Fruit fly (Drosophila melanogaster) whole organism, embryonic: ENCODE results near the gene CG16710.

ENCODE experiments used
- Asciz ChIP-seq: fragments of 200-800 bp; sonication (Bioruptor generic); optimal IDR thresholded peaks from 2 replicates; lab custom pipeline; 2017; ENCODE audit warnings: missing biosample characterization, mild to moderate bottlenecking, missing genetic modification characterization, missing genetic modification reagents
- BEAF-32 ChIP-seq: fragments of 200-800 bp; sonication (Bioruptor generic); optimal IDR thresholded peaks from 3 replicates; lab custom pipeline; 2017; ENCODE audit warnings: missing biosample characterization, missing genetic modification characterization, mild to moderate bottlenecking, moderate library complexity, missing genetic modification reagents
- CG10366 ChIP-seq: fragments of 200-800 bp; sonication (Bioruptor generic); IDR thresholded peaks from 2 replicates; pipeline ENCODE4 v1.3.6; 2022; ENCODE audit warnings: missing biosample characterization, missing genetic modification characterization
- CG10959 ChIP-seq: fragments of 200-800 bp; sonication (Bioruptor generic); IDR thresholded peaks from 2 replicates; pipeline ENCODE4 v1.3.6; 2022; ENCODE audit warnings: missing biosample characterization, missing genetic modification characterization
- CG13424 ChIP-seq: fragments of 200-800 bp; sonication (Bioruptor generic); optimal IDR thresholded peaks from 2 replicates; lab custom pipeline; 2019; ENCODE audit warnings: missing biosample characterization, mild to moderate bottlenecking, missing genetic modification characterization, moderate library complexity
- CG13775 ChIP-seq: fragments of 200-800 bp; sonication (Bioruptor generic); optimal IDR thresholded peaks from 3 replicates; lab custom pipeline; 2017; ENCODE audit warnings: missing biosample characterization, mild to moderate bottlenecking, missing genetic modification characterization
- CG16815 ChIP-seq: fragments of 200-800 bp; sonication (Bioruptor generic); optimal IDR thresholded peaks from 3 replicates; lab custom pipeline; 2017; ENCODE audit warnings: missing biosample characterization, mild to moderate bottlenecking, missing genetic modification characterization
- CG2875 ChIP-seq: fragments of 200-800 bp; sonication (Bioruptor generic); optimal IDR thresholded peaks from 2 replicates; lab custom pipeline; 2017; ENCODE audit warnings: missing biosample characterization, mild to moderate bottlenecking, missing genetic modification characterization, missing genetic modification reagents
- CG34422 ChIP-seq: fragments of 200-800 bp; sonication (Bioruptor generic); IDR thresholded peaks from 3 replicates; pipeline ENCODE4 v1.3.6; 2022; ENCODE audit warnings: missing biosample characterization, missing genetic modification characterization
- CG3838 ChIP-seq: fragments of 200-800 bp; sonication (Bioruptor generic); optimal IDR thresholded peaks from 3 replicates; lab custom pipeline; 2016; ENCODE audit warnings: missing biosample characterization, missing genetic modification characterization
- CG4707 ChIP-seq: fragments of 200-800 bp; sonication (Bioruptor generic); optimal IDR thresholded peaks from 2 replicates; lab custom pipeline; 2018; ENCODE audit warnings: missing biosample characterization, mild to moderate bottlenecking, missing genetic modification characterization, moderate library complexity
- CG6254 ChIP-seq: fragments of 200-800 bp; sonication (Bioruptor generic); optimal IDR thresholded peaks from 3 replicates; lab custom pipeline; 2017; ENCODE audit warnings: mild to moderate bottlenecking, missing biosample characterization, missing genetic modification reagents, missing genetic modification characterization
- CG6854 ChIP-seq: fragments of 200-800 bp; sonication (Bioruptor generic); optimal IDR thresholded peaks from 3 replicates; lab custom pipeline; 2017; ENCODE audit warnings: missing biosample characterization, mild to moderate bottlenecking, missing genetic modification characterization
- CG7271 ChIP-seq: fragments of 200-800 bp; sonication (Bioruptor generic); optimal IDR thresholded peaks from 2 replicates; lab custom pipeline; 2018; ENCODE audit warnings: missing biosample characterization, mild to moderate bottlenecking, missing genetic modification characterization, moderate library complexity
- CG7745 ChIP-seq: fragments of 200-800 bp; sonication (Bioruptor generic); optimal IDR thresholded peaks from 2 replicates; lab custom pipeline; 2018; ENCODE audit warnings: missing biosample characterization, mild to moderate bottlenecking, missing genetic modification characterization, moderate library complexity
- CG7987 ChIP-seq: fragments of 200-800 bp; sonication (Bioruptor generic); optimal IDR thresholded peaks from 2 replicates; lab custom pipeline; 2018; ENCODE audit warnings: missing biosample characterization, mild to moderate bottlenecking, missing genetic modification characterization, moderate library complexity
- Dbx ChIP-seq: fragments of 200-800 bp; sonication (Bioruptor generic); IDR thresholded peaks from 3 replicates; pipeline ENCODE4 v1.3.6; 2022; ENCODE audit warnings: missing biosample characterization, missing genetic modification characterization
- Deaf1 ChIP-seq: fragments of 200-800 bp; optimal IDR thresholded peaks from 3 replicates; lab custom pipeline; 2019; ENCODE audit warnings: missing biosample characterization, mild to moderate bottlenecking, missing genetic modification characterization, moderate library complexity
- Fer3 ChIP-seq: fragments of 200-800 bp; sonication (Bioruptor generic); optimal IDR thresholded peaks from 2 replicates; lab custom pipeline; 2018; ENCODE audit warnings: missing biosample characterization, mild to moderate bottlenecking, missing genetic modification characterization, moderate library complexity
- Gug ChIP-seq: fragments of 200-800 bp; sonication (Bioruptor generic); IDR thresholded peaks from 4 replicates; pipeline ENCODE4 v1.3.6; 2022; ENCODE audit warnings: missing biosample characterization, missing genetic modification characterization
- Hand ChIP-seq: fragments of 200-800 bp; sonication (Bioruptor generic); optimal IDR thresholded peaks from 2 replicates; lab custom pipeline; 2017; ENCODE audit warnings: mild to moderate bottlenecking, missing biosample characterization, missing genetic modification reagents, missing genetic modification characterization
- Lpt ChIP-seq: fragments of >200 bp; optimal IDR thresholded peaks from 2 replicates; lab custom pipeline; 2018; ENCODE audit warnings: missing biosample characterization, missing genetic modification characterization
- MBD-R2 ChIP-seq: fragments of 200-800 bp; sonication (Bioruptor generic); IDR thresholded peaks from 2 replicates; pipeline ENCODE4 v1.3.6; 2022; ENCODE audit warnings: missing biosample characterization, missing genetic modification characterization
- MTF-1 ChIP-seq: fragments of 200-800 bp; sonication (Bioruptor generic); optimal IDR thresholded peaks from 2 replicates; lab custom pipeline; 2018; ENCODE audit warnings: missing biosample characterization, mild to moderate bottlenecking, missing genetic modification characterization, borderline replicate concordance
- Myb ChIP-seq: fragments of 200-800 bp; sonication (Bioruptor generic); optimal IDR thresholded peaks from 2 replicates; lab custom pipeline; 2016; ENCODE audit warnings: missing biosample characterization, missing genetic modification characterization
- Pdp1 ChIP-seq, 2 experiments: fragments of 200-800 bp; sonication (Bioruptor generic); optimal IDR thresholded peaks; 3 replicates each; lab custom pipeline; 2016; ENCODE audit warnings: missing biosample characterization in 2 of 2, missing genetic modification characterization in 2 of 2, mild to moderate bottlenecking in 1 of 2, moderate library complexity in 1 of 2
- Poxn ChIP-seq: fragments of 200-800 bp; sonication (Bioruptor generic); IDR thresholded peaks from 2 replicates; pipeline ENCODE4 v1.3.6; 2022; ENCODE audit warnings: missing biosample characterization, missing genetic modification characterization
- Ptx1 ChIP-seq: fragments of 200-800 bp; sonication (Bioruptor generic); IDR thresholded peaks from 2 replicates; pipeline ENCODE4 v1.3.6; 2022; ENCODE audit warnings: missing biosample characterization, missing genetic modification characterization
- Six4 ChIP-seq: fragments of 200-800 bp; sonication (Bioruptor generic); optimal IDR thresholded peaks from 2 replicates; lab custom pipeline; 2016; ENCODE audit warnings: missing biosample characterization, missing genetic modification characterization
- Sry-β ChIP-seq: fragments of 200-800 bp; sonication (Bioruptor generic); optimal IDR thresholded peaks from 2 replicates; lab custom pipeline; 2018; ENCODE audit warnings: missing biosample characterization, mild to moderate bottlenecking, missing genetic modification characterization, moderate library complexity
- Ssrp ChIP-seq: fragments of 200-800 bp; sonication (Bioruptor generic); optimal IDR thresholded peaks from 2 replicates; lab custom pipeline; 2018; ENCODE audit warnings: missing biosample characterization, mild to moderate bottlenecking, missing genetic modification characterization, moderate library complexity
- ap ChIP-seq: fragments of 200-800 bp; sonication (Bioruptor generic); IDR thresholded peaks from 2 replicates; pipeline ENCODE4 v1.3.6; 2022; ENCODE audit warnings: missing biosample characterization, missing genetic modification characterization
- bowl ChIP-seq: fragments of 200-800 bp; sonication (Bioruptor generic); IDR thresholded peaks from 2 replicates; pipeline ENCODE4 v1.3.6; 2022; ENCODE audit warnings: missing biosample characterization, missing genetic modification characterization
- caup ChIP-seq: fragments of 200-800 bp; sonication (Bioruptor generic); optimal IDR thresholded peaks from 3 replicates; lab custom pipeline; 2017; ENCODE audit warnings: missing biosample characterization, mild to moderate bottlenecking, missing genetic modification characterization, moderate library complexity; ENCODE audit not compliant: severe bottlenecking
- fd3F ChIP-seq: fragments of 200-800 bp; sonication (Bioruptor generic); optimal IDR thresholded peaks from 2 replicates; lab custom pipeline; 2018; ENCODE audit warnings: missing biosample characterization, mild to moderate bottlenecking, missing genetic modification characterization, moderate library complexity
- fd96Cb ChIP-seq: fragments of 200-800 bp; sonication (Bioruptor generic); optimal IDR thresholded peaks from 2 replicates; lab custom pipeline; 2018; ENCODE audit warnings: missing biosample characterization, mild to moderate bottlenecking, missing genetic modification characterization, moderate library complexity
- gro ChIP-seq: fragments of 200-800 bp; sonication (Bioruptor generic); optimal IDR thresholded peaks from 2 replicates; lab custom pipeline; 2016; ENCODE audit warnings: missing biosample characterization, missing genetic modification characterization
- hb ChIP-seq: fragments of 200-800 bp; sonication (Bioruptor generic); IDR thresholded peaks from 3 replicates; pipeline ENCODE4 v1.3.6; 2022; ENCODE audit warnings: missing biosample characterization, missing genetic modification characterization; ENCODE audit not compliant: partially characterized antibody
- hkb ChIP-seq, 2 experiments: fragments of 200-800 bp in 1 of 2; fragments of >200 bp in 1 of 2; sonication (Bioruptor generic) in 1 of 2; IDR thresholded peaks in 1 of 2; optimal IDR thresholded peaks in 1 of 2; 2 replicates each; pipeline versions ENCODE4 v1.3.6 to Lab custom; 2017 to 2022; ENCODE audit warnings: missing biosample characterization in 1 of 2, missing genetic modification characterization in 1 of 2
- ind ChIP-seq: fragments of 200-800 bp; sonication (Bioruptor generic); optimal IDR thresholded peaks from 3 replicates; lab custom pipeline; 2016; ENCODE audit warnings: missing biosample characterization, missing genetic modification characterization
- jigr1 ChIP-seq: fragments of 200-800 bp; sonication (Bioruptor generic); IDR thresholded peaks from 3 replicates; pipeline ENCODE4 v1.3.6; 2022; ENCODE audit warnings: missing biosample characterization, missing genetic modification characterization
- lov ChIP-seq, 2 experiments: fragments of 200-800 bp in 1 of 2; fragments of >200 bp in 1 of 2; sonication (Bioruptor generic) in 1 of 2; IDR thresholded peaks in 1 of 2; optimal IDR thresholded peaks in 1 of 2; 2 replicates in 1 of 2; 3 replicates in 1 of 2; pipeline versions ENCODE4 v1.3.6 to Lab custom; 2017 to 2022; ENCODE audit warnings: missing biosample characterization in 1 of 2, missing genetic modification characterization in 1 of 2
- slbo ChIP-seq: fragments of 200-800 bp; sonication (Bioruptor generic); IDR thresholded peaks from 2 replicates; pipeline ENCODE4 v1.3.6; 2022; ENCODE audit warnings: missing biosample characterization, missing genetic modification characterization
- sqz ChIP-seq: fragments of 200-800 bp; sonication (Bioruptor generic); optimal IDR thresholded peaks from 3 replicates; lab custom pipeline; 2018; ENCODE audit warnings: missing biosample characterization, mild to moderate bottlenecking, missing genetic modification characterization
- sug ChIP-seq: fragments of 200-800 bp; optimal IDR thresholded peaks from 2 replicates; lab custom pipeline; 2019; ENCODE audit warnings: missing biosample characterization, mild to moderate bottlenecking, missing genetic modification characterization, moderate library complexity
- twi ChIP-seq: fragments of 200-800 bp; optimal IDR thresholded peaks from 2 replicates; lab custom pipeline; 2019; ENCODE audit warnings: missing biosample characterization, mild to moderate bottlenecking, missing genetic modification characterization, moderate library complexity
- yki ChIP-seq: fragments of >200 bp; optimal IDR thresholded peaks from 3 replicates; lab custom pipeline; 2018
- zfh2 ChIP-seq: fragments of 200-800 bp; sonication (Bioruptor generic); optimal IDR thresholded peaks from 2 replicates; lab custom pipeline; 2016; ENCODE audit warnings: missing biosample characterization, missing genetic modification characterization

The CG16710 gene

DNA sequence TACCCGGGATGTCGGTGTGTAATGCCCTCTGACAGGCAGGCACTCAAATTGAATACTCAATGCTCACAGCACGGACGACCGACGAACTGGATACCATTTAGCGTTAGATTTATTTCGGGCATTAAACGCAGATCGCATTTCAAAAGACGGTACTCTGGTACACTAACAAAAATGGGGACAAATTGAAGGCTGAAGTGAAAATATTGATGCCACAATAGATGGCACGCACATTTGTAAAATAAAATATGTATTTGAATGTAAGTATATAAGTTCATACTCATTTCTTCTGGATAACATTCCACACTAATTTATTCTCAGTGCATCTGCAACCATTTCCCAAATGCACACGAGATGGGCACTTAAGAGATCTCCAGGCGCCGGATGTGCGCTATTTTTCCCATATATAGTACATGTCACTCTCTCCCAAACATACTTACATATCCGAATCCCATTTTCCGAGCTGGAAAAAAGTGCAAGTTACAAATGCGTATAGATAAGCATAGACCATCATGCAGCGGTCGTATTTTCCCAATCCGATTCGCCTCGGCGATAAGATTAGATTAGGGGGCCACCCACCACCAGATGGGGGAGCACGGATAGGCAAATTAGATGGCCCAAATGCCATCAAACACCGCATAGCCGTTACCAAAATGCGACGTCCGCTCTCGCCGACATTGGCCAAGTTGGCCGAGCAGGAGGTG lies 27.4 kb downstream of the CG16710 start, which contains the start of gene CG10301 (continued):
- TF ChIP-seq Six4 (GFP tag; lab: Kevin White, UChicago) (peak; percentile 73), CG3838 (GFP tag; lab: Kevin White, UChicago) (no peak), CG7271 (tag; lab: Kevin White, UChicago) (no peak), Ssrp (peak; percentile 66), Poxn (GFP tag; lab: Robert Waterston, UW) (no peak), MTF-1 (GFP tag; lab: Kevin White, UChicago) (no peak), Fer3 (tag; lab: Kevin White, UChicago) (peak; percentile 8), Sry-β (GFP tag; lab: Kevin White, UChicago) (no peak), Hand (no peak), Pdp1 (GFP tag; optimal IDR thresholded peaks at IDR 0.05; lab: Kevin White, UChicago) (peak; percentile 21 to 34), CG6254 (GFP tag; lab: Kevin White, UChicago) (peak; percentile 67), CG7745 (tag; lab: Kevin White, UChicago) (no peak), yki (lab: Kevin White, UChicago) (no peak), CG7987 (GFP tag; lab: Kevin White, UChicago) (no peak), hb (GFP tag; lab: Robert Waterston, UW) (no peak), Myb (no peak), zfh2 (GFP tag; lab: Kevin White, UChicago) (no peak), fd96Cb (peak; percentile 69), CG10366 (GFP tag; lab: Robert Waterston, UW) (peak; percentile 53), BEAF-32 (GFP tag; lab: Kevin White, UChicago) (no peak), fd3F (GFP tag; lab: Kevin White, UChicago) (no peak), ap (GFP tag; lab: Robert Waterston, UW) (0 out of 2 replicates have a peak, but pooled peaks have one; percentile 39), Asciz (GFP tag; lab: Kevin White, UChicago) (no peak), gro (GFP tag; lab: Kevin White, UChicago) (no peak), Lpt (GFP tag; lab: Kevin White, UChicago) (no peak), lov (optimal IDR thresholded peaks at IDR 0.05; lab: Kevin White, UChicago) (no peak), lov (GFP tag; IDR thresholded peaks at IDR 0.05; lab: Robert Waterston, UW) (peak; percentile 62; the same call in 1 of the 3 replicates), twi (peak; percentile 53), CG34422 (GFP tag; lab: Robert Waterston, UW) (no peak), MBD-R2 (no peak), CG13775 (GFP tag; lab: Kevin White, UChicago) (peak; percentile 62), slbo (GFP tag; lab: Robert Waterston, UW) (peak; percentile 27; the same call in 1 of the 2 replicates), sug (no peak), hkb (optimal IDR thresholded peaks at IDR 0.05; lab: Kevin White, UChicago) (no peak), hkb (GFP tag; IDR thresholded peaks at IDR 0.05; lab: Robert Waterston, UW) (peak; percentile 55; the same call in 1 of the 2 replicates), CG2875 (GFP tag; lab: Kevin White, UChicago) (peak; percentile 44), Ptx1 (peak; percentile 43; the same call in 1 of the 2 replicates), ind (GFP tag; lab: Kevin White, UChicago) (peak; percentile 20), caup (GFP tag; lab: Kevin White, UChicago) (no peak), CG6854 (GFP tag; lab: Kevin White, UChicago) (no peak), bowl (GFP tag; lab: Robert Waterston, UW) (no peak), jigr1 (GFP tag; lab: Robert Waterston, UW) (no peak), Dbx (GFP tag; lab: Robert Waterston, UW) (no peak), CG13424 (tag; lab: Kevin White, UChicago) (peak; percentile 60), Gug (GFP tag; lab: Robert Waterston, UW) (peak; percentile 18; the same call in 2 of the 4 replicates), CG4707 (GFP tag; lab: Kevin White, UChicago) (peak; percentile 21), Deaf1 (no peak), CG10959 (GFP tag; lab: Robert Waterston, UW) (peak; percentile 76), sqz (GFP tag; lab: Kevin White, UChicago) (peak; percentile 31), CG16815 (GFP tag; lab: Kevin White, UChicago) (peak; percentile 63)
